Worm (Caenorhabditis elegans): ENCODE results near the gene K12H4.3.

The K12H4.3 gene

ce11 chrIII:8045734-8046133, at the start of gene K12H4.3:
Gene K12H4.3, plus strand, starts transcription at chrIII:8046034.
- TF ChIP-seq fkh-10 (GFP tag; optimal IDR thresholded peaks at IDR 0.05) (no peak), pqm-1 (tag; optimal IDR thresholded peaks at IDR 0.05) (no peak), daf-12 (tag; optimal IDR thresholded peaks at IDR 0.05) (no peak), elt-1 (tag; optimal IDR thresholded peaks at IDR 0.05) (no peak), nhr-67 (tag; optimal IDR thresholded peaks at IDR 0.05) (no peak), aly-2 (tag; optimal IDR thresholded peaks at IDR 0.05) (no peak), nhr-237 (tag; optimal IDR thresholded peaks at IDR 0.05) (no peak), fos-1 (tag; optimal IDR thresholded peaks at IDR 0.05) (no peak), lin-39 (tag; optimal IDR thresholded peaks at IDR 0.05) (no peak), snpc-4 (tag; optimal IDR thresholded peaks at IDR 0.05) (no peak), elt-2 (tag; optimal IDR thresholded peaks at IDR 0.05) (no peak), lsy-12 (tag; optimal IDR thresholded peaks at IDR 0.05) (no peak)

- no peak for TF ChIP-seq snpc-4 (tag; optimal IDR thresholded peaks at IDR 0.05)
- no peak for TF ChIP-seq elt-2 (tag; optimal IDR thresholded peaks at IDR 0.05)
- no peak for TF ChIP-seq eor-1 (tag; optimal IDR thresholded peaks at IDR 0.05)
- TF ChIP-seq ztf-4 (tag; optimal IDR thresholded peaks at IDR 0.05) = no peak
- TF ChIP-seq elt-3 (tag; optimal IDR thresholded peaks at IDR 0.05) = no peak
- TF ChIP-seq skn-1 (tag; optimal IDR thresholded peaks at IDR 0.05) = no peak
- TF ChIP-seq daf-12 (tag; optimal IDR thresholded peaks at IDR 0.05) = no peak
- no peak for TF ChIP-seq nhr-67 (tag; optimal IDR thresholded peaks at IDR 0.05)
- no peak for TF ChIP-seq egl-5 (tag; optimal IDR thresholded peaks at IDR 0.05)
- no peak for TF ChIP-seq mdl-1 (tag; optimal IDR thresholded peaks at IDR 0.05)
- no peak for TF ChIP-seq aly-2 (tag; optimal IDR thresholded peaks at IDR 0.05)
- TF ChIP-seq jun-1 (tag; optimal IDR thresholded peaks at IDR 0.05) = no peak
These were observed 49.5 kb upstream of the K12H4.3 start, which contains the start of gene npr-17 for ce11 chrIII:7996353-7996752. Gene npr-17, minus strand, starts transcription at chrIII:7996453.

- TF ChIP-seq ama-1 (optimal IDR thresholded peaks at IDR 0.05) = no peak
- no peak for TF ChIP-seq ztf-11 (tag; optimal IDR thresholded peaks at IDR 0.05)
- TF ChIP-seq elt-2 (tag; optimal IDR thresholded peaks at IDR 0.05) = no peak
- no peak for TF ChIP-seq ztf-4 (tag; optimal IDR thresholded peaks at IDR 0.05)
- TF ChIP-seq lsy-12 (tag; optimal IDR thresholded peaks at IDR 0.05) = no peak
- TF ChIP-seq nhr-28 (tag; optimal IDR thresholded peaks at IDR 0.05) = no peak
- TF ChIP-seq mml-1 (tag; optimal IDR thresholded peaks at IDR 0.05) = no peak
- TF ChIP-seq unc-39 (tag; optimal IDR thresholded peaks at IDR 0.05) = no peak
- TF ChIP-seq R02D3.7 (tag; optimal IDR thresholded peaks at IDR 0.05) = no peak
- no peak for TF ChIP-seq skn-1 (tag; optimal IDR thresholded peaks at IDR 0.05)
These were observed 48.3 kb upstream of the K12H4.3 start for ce11 chrIII:7997447-7998046.

- no peak for TF ChIP-seq R02D3.7 (tag; optimal IDR thresholded peaks at IDR 0.05)
- no peak for TF ChIP-seq nhr-76 (tag; optimal IDR thresholded peaks at IDR 0.05)
- no peak for TF ChIP-seq elt-1 (tag; optimal IDR thresholded peaks at IDR 0.05)
- no peak for TF ChIP-seq ama-1 (optimal IDR thresholded peaks at IDR 0.05)
- no peak for TF ChIP-seq ztf-11 (tag; optimal IDR thresholded peaks at IDR 0.05)
- no peak for TF ChIP-seq nhr-12 (tag; optimal IDR thresholded peaks at IDR 0.05)
- no peak for TF ChIP-seq tbx-2 (tag; optimal IDR thresholded peaks at IDR 0.05)
- no peak for TF ChIP-seq fos-1 (tag; optimal IDR thresholded peaks at IDR 0.05)
- no peak for TF ChIP-seq eor-1 (tag; optimal IDR thresholded peaks at IDR 0.05)
- TF ChIP-seq ceh-82 (tag; optimal IDR thresholded peaks at IDR 0.05) = no peak
- no peak for TF ChIP-seq pqm-1 (tag; optimal IDR thresholded peaks at IDR 0.05)
- TF ChIP-seq daf-12 (tag; optimal IDR thresholded peaks at IDR 0.05) = no peak
- TF ChIP-seq elt-3 (tag; optimal IDR thresholded peaks at IDR 0.05) = no peak
- no peak for TF ChIP-seq ceh-28 (tag; optimal IDR thresholded peaks at IDR 0.05)
- no peak for TF ChIP-seq aly-2 (tag; optimal IDR thresholded peaks at IDR 0.05)
- TF ChIP-seq lsy-12 (tag; optimal IDR thresholded peaks at IDR 0.05) = no peak
- TF ChIP-seq fkh-10 (GFP tag; optimal IDR thresholded peaks at IDR 0.05) = no peak
These were observed 44.3 kb upstream of the K12H4.3 start for ce11 chrIII:8001557-8001956.

DNA sequence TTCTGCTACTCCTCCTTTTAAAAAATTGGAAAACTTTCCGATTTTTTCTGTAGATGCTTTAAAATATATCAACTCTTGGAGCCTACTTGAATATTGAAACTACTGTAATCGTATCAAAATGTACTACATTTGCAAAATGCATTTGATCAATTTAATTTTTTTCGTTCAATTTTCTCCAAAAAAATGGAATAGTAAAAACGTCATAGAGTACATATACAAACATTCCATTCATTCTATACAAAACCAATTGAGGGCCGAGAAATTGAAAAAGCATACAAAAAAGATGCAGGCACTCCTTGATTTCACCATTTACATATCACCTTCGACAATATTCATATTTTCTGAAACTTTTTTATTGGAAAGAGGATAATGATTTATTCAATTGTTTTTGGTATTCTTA, 41.7 kb upstream of the K12H4.3 start, which contains the start of gene C06G4.6:
TSS of gene C06G4.6 (plus strand) at position 301 of the 400 bp plus-strand sequence.
- no peak for TF ChIP-seq ztf-11 (tag; optimal IDR thresholded peaks at IDR 0.05)
- no peak for TF ChIP-seq elt-3 (tag; optimal IDR thresholded peaks at IDR 0.05)
- TF ChIP-seq pqm-1 (tag; optimal IDR thresholded peaks at IDR 0.05) = no peak
- TF ChIP-seq jun-1 (tag; optimal IDR thresholded peaks at IDR 0.05) = no peak
- no peak for TF ChIP-seq snpc-4 (tag; optimal IDR thresholded peaks at IDR 0.05)
- TF ChIP-seq fos-1 (tag; optimal IDR thresholded peaks at IDR 0.05) = no peak
- TF ChIP-seq nhr-25 (tag; optimal IDR thresholded peaks at IDR 0.05) = no peak
- no peak for TF ChIP-seq daf-12 (tag; optimal IDR thresholded peaks at IDR 0.05)
- no peak for TF ChIP-seq fkh-2 (tag; optimal IDR thresholded peaks at IDR 0.05)
- TF ChIP-seq unc-39 (tag; optimal IDR thresholded peaks at IDR 0.05) = no peak
- TF ChIP-seq egl-27 (tag; optimal IDR thresholded peaks at IDR 0.05) = no peak
- no peak for TF ChIP-seq unc-62 (GFP tag; optimal IDR thresholded peaks at IDR 0.05)

Data from whole organism, L3 larva.